Fruit fly (Drosophila melanogaster): ENCODE results near the gene Diap1.

Diap1 gene

dm6 chr3L:16027163-16027633 lies 23.6 kb downstream of the Diap1 start (continued):
- no peak for TF ChIP-seq CG11560 (tag; IDR thresholded peaks at IDR 0.05)
- no peak for TF ChIP-seq CG42726 (GFP tag; IDR thresholded peaks at IDR 0.05; ENCODE audit: partially characterized antibody)
- no peak for TF ChIP-seq CG17612 (GFP tag; IDR thresholded peaks at IDR 0.05)
- peak; percentile 20 for TF ChIP-seq btn (GFP tag; optimal IDR thresholded peaks at IDR 0.05)
- no peak for TF ChIP-seq schlank (tag; optimal IDR thresholded peaks at IDR 0.05)
- TF ChIP-seq Abd-B (GFP tag; optimal IDR thresholded peaks at IDR 0.05), result no peak
- peak; percentile 7 for TF ChIP-seq pros (GFP tag; optimal IDR thresholded peaks at IDR 0.05)
- no peak for TF ChIP-seq vnd (GFP tag; IDR thresholded peaks at IDR 0.05; ENCODE audit: partially characterized antibody)
- TF ChIP-seq luna (GFP tag; optimal IDR thresholded peaks at IDR 0.05), result no peak
- TF ChIP-seq NC2β (GFP tag; optimal IDR thresholded peaks at IDR 0.05), result no peak
- peak; percentile 70; the same call in 1 of the 2 replicates for TF ChIP-seq rib (GFP tag; IDR thresholded peaks at IDR 0.05)
- no peak for TF ChIP-seq Doc3 (GFP tag; IDR thresholded peaks at IDR 0.05; ENCODE audit: partially characterized antibody)
- peak; percentile 61 for TF ChIP-seq CG15011 (GFP tag; optimal IDR thresholded peaks at IDR 0.05)
- no peak for TF ChIP-seq mam (GFP tag; optimal IDR thresholded peaks at IDR 0.05)
- no peak for TF ChIP-seq Bdp1 (GFP tag; optimal IDR thresholded peaks at IDR 0.05)
- no peak for TF ChIP-seq CG30431 (GFP tag; optimal IDR thresholded peaks at IDR 0.05)
- TF ChIP-seq Antp (GFP tag; optimal IDR thresholded peaks at IDR 0.05), result peak; percentile 17
- peak; percentile 10 for TF ChIP-seq CG10979 (tag; optimal IDR thresholded peaks at IDR 0.05)
- no peak for TF ChIP-seq NFAT (GFP tag; IDR thresholded peaks at IDR 0.05)
- TF ChIP-seq CG10959 (GFP tag; IDR thresholded peaks at IDR 0.05), result peak; percentile 48; the same call in 1 of the 2 replicates
- 0 out of 3 replicates have a peak, but pooled peaks have one; percentile 16 for TF ChIP-seq gce (GFP tag; IDR thresholded peaks at IDR 0.05)
- no peak for TF ChIP-seq hkb (optimal IDR thresholded peaks at IDR 0.05)
- TF ChIP-seq hkb (GFP tag; IDR thresholded peaks at IDR 0.05), result no peak; the same call in none of the 2 replicates
- 0 out of 3 replicates have a peak, but pooled peaks have one; percentile 39 for TF ChIP-seq CG11456 (GFP tag; IDR thresholded peaks at IDR 0.05)
- peak; percentile 50; the same call in 1 of the 3 replicates for TF ChIP-seq CG11695 (GFP tag; IDR thresholded peaks at IDR 0.05)
- no peak for TF ChIP-seq CG13775 (GFP tag; optimal IDR thresholded peaks at IDR 0.05)
- TF ChIP-seq Hsf (GFP tag; optimal IDR thresholded peaks at IDR 0.05), result no peak
- TF ChIP-seq CG7745 (tag; optimal IDR thresholded peaks at IDR 0.05), result no peak
- TF ChIP-seq CG4424 (GFP tag; optimal IDR thresholded peaks at IDR 0.05), result peak; percentile 37
- peak; percentile 12 for TF ChIP-seq sd (tag; optimal IDR thresholded peaks at IDR 0.05)
- no peak for TF ChIP-seq crp (GFP tag; optimal IDR thresholded peaks at IDR 0.05)
- no peak for TF ChIP-seq Dp (GFP tag; optimal IDR thresholded peaks at IDR 0.05)
- TF ChIP-seq CG13624 (GFP tag; optimal IDR thresholded peaks at IDR 0.05), result no peak
- peak; percentile 26 for TF ChIP-seq CG1529 (GFP tag; optimal IDR thresholded peaks at IDR 0.05)
- TF ChIP-seq mld (GFP tag; IDR thresholded peaks at IDR 0.05; ENCODE audit: partially characterized antibody), result no peak
- no peak for TF ChIP-seq sug (tag; optimal IDR thresholded peaks at IDR 0.05)
- no peak for TF ChIP-seq ranshi (GFP tag; IDR thresholded peaks at IDR 0.05)
- no peak for TF ChIP-seq CG11093 (GFP tag; IDR thresholded peaks at IDR 0.05)
- TF ChIP-seq CG3995 (GFP tag; optimal IDR thresholded peaks at IDR 0.05), result no peak
- no peak for TF ChIP-seq sna (GFP tag; IDR thresholded peaks at IDR 0.05; ENCODE audit: partially characterized antibody)
- TF ChIP-seq CG1832 (GFP tag; optimal IDR thresholded peaks at IDR 0.05), result no peak
- no peak for TF ChIP-seq cas (GFP tag; IDR thresholded peaks at IDR 0.05)
- no peak for TF ChIP-seq seq (GFP tag; IDR thresholded peaks at IDR 0.05)
- TF ChIP-seq CG6654 (GFP tag; optimal IDR thresholded peaks at IDR 0.05), result no peak
- peak; percentile 76 for TF ChIP-seq cwo (GFP tag; optimal IDR thresholded peaks at IDR 0.05)
- peak; percentile 29 for TF ChIP-seq CG2116 (GFP tag; optimal IDR thresholded peaks at IDR 0.05)
- TF ChIP-seq gcm2 (GFP tag; optimal IDR thresholded peaks at IDR 0.05), result no peak
- peak; percentile 26 for TF ChIP-seq Ets97D (GFP tag; optimal IDR thresholded peaks at IDR 0.05)
- TF ChIP-seq D19A (tag; optimal IDR thresholded peaks at IDR 0.05), result peak; percentile 6
- TF ChIP-seq YL-1 (GFP tag; optimal IDR thresholded peaks at IDR 0.05), result peak; percentile 39
- TF ChIP-seq p53 (GFP tag; optimal IDR thresholded peaks at IDR 0.05), result no peak
